Fruit fly (Drosophila melanogaster) whole organism, embryonic: Measurements from ENCODE around the gene Tm1.
A peak's percentile ranks its signal among the peaks of the same experiment; 100 is the strongest.

Experiments used
- Adf1 ChIP-seq: fragments of 200-800 bp; sonication (Bioruptor generic); IDR thresholded peaks from 2 replicates; pipeline ENCODE4 v1.3.6; 2022; ENCODE audit warnings: missing biosample characterization, missing genetic modification characterization
- Asciz ChIP-seq: fragments of 200-800 bp; sonication (Bioruptor generic); optimal IDR thresholded peaks from 2 replicates; lab custom pipeline; 2017; ENCODE audit warnings: missing biosample characterization, mild to moderate bottlenecking, missing genetic modification characterization, missing genetic modification reagents
- Bdp1 ChIP-seq: fragments of 200-800 bp; sonication (Bioruptor generic); optimal IDR thresholded peaks from 3 replicates; lab custom pipeline; 2016; ENCODE audit warnings: missing biosample characterization, missing genetic modification characterization
- BtbVII ChIP-seq: fragments of 200-800 bp; sonication (Bioruptor generic); optimal IDR thresholded peaks from 3 replicates; lab custom pipeline; 2017; ENCODE audit warnings: missing biosample characterization, mild to moderate bottlenecking, missing genetic modification characterization
- CG10321 ChIP-seq: fragments of 200-800 bp; sonication (Bioruptor generic); IDR thresholded peaks from 2 replicates; pipeline ENCODE4 v1.3.6; 2022; ENCODE audit warnings: missing biosample characterization, missing genetic modification characterization
- CG10366 ChIP-seq: fragments of 200-800 bp; sonication (Bioruptor generic); IDR thresholded peaks from 2 replicates; pipeline ENCODE4 v1.3.6; 2022; ENCODE audit warnings: missing biosample characterization, missing genetic modification characterization
- CG10979 ChIP-seq: fragments of 200-800 bp; sonication (Bioruptor generic); optimal IDR thresholded peaks from 2 replicates; lab custom pipeline; 2018; ENCODE audit warnings: missing biosample characterization, mild to moderate bottlenecking, missing genetic modification characterization, moderate library complexity
- CG11247 ChIP-seq: fragments of 200-800 bp; sonication (Bioruptor generic); IDR thresholded peaks from 2 replicates; pipeline ENCODE4 v1.3.6; 2022; ENCODE audit warnings: missing biosample characterization, missing genetic modification characterization
- CG11398 ChIP-seq: fragments of 200-800 bp; sonication (Bioruptor generic); optimal IDR thresholded peaks from 2 replicates; lab custom pipeline; 2016; ENCODE audit warnings: missing biosample characterization, missing genetic modification characterization
- CG11723 ChIP-seq: fragments of 200-800 bp; sonication (Bioruptor generic); optimal IDR thresholded peaks from 2 replicates; lab custom pipeline; 2017; ENCODE audit warnings: missing biosample characterization, mild to moderate bottlenecking, missing genetic modification characterization
- CG12744 ChIP-seq: fragments of 200-800 bp; sonication (Bioruptor generic); optimal IDR thresholded peaks from 2 replicates; lab custom pipeline; 2016; ENCODE audit warnings: missing biosample characterization, missing genetic modification characterization
- CG12769 ChIP-seq: fragments of 200-800 bp; sonication (Bioruptor generic); optimal IDR thresholded peaks from 2 replicates; lab custom pipeline; 2019; ENCODE audit warnings: missing biosample characterization, mild to moderate bottlenecking, missing genetic modification characterization, moderate library complexity
- CG13123 ChIP-seq: fragments of 200-800 bp; sonication (Bioruptor generic); optimal IDR thresholded peaks from 2 replicates; lab custom pipeline; 2016; ENCODE audit warnings: missing biosample characterization, missing genetic modification characterization
- CG17829 ChIP-seq: fragments of 200-800 bp; optimal IDR thresholded peaks from 2 replicates; lab custom pipeline; 2019; ENCODE audit warnings: missing biosample characterization, mild to moderate bottlenecking, missing genetic modification characterization, moderate library complexity
- CG1832 ChIP-seq: fragments of 200-800 bp; sonication (Bioruptor generic); optimal IDR thresholded peaks from 2 replicates; lab custom pipeline; 2017; ENCODE audit warnings: missing biosample characterization, mild to moderate bottlenecking, missing genetic modification characterization, inconsistent platforms
- CG2202 ChIP-seq: fragments of 200-800 bp; sonication (Bioruptor generic); optimal IDR thresholded peaks from 2 replicates; lab custom pipeline; 2018; ENCODE audit warnings: missing biosample characterization, mild to moderate bottlenecking, missing genetic modification characterization
- CG2678 ChIP-seq: fragments of 200-800 bp; sonication (Bioruptor generic); optimal IDR thresholded peaks from 3 replicates; lab custom pipeline; 2019; ENCODE audit warnings: missing biosample characterization, mild to moderate bottlenecking, missing genetic modification characterization, moderate library complexity
- CG34376 ChIP-seq: fragments of 200-800 bp; sonication (Bioruptor generic); optimal IDR thresholded peaks from 2 replicates; lab custom pipeline; 2018; ENCODE audit warnings: missing biosample characterization, mild to moderate bottlenecking, missing genetic modification characterization
- CG43689 ChIP-seq: fragments of 200-800 bp; sonication (Bioruptor generic); IDR thresholded peaks from 2 replicates; pipeline ENCODE4 v1.3.6; 2022; ENCODE audit warnings: missing biosample characterization, missing genetic modification characterization
- CG4707 ChIP-seq: fragments of 200-800 bp; sonication (Bioruptor generic); optimal IDR thresholded peaks from 2 replicates; lab custom pipeline; 2018; ENCODE audit warnings: missing biosample characterization, mild to moderate bottlenecking, missing genetic modification characterization, moderate library complexity
- CG5180 ChIP-seq: fragments of 200-800 bp; sonication (Bioruptor generic); optimal IDR thresholded peaks from 3 replicates; lab custom pipeline; 2017; ENCODE audit warnings: missing biosample characterization, missing genetic modification characterization, mild to moderate bottlenecking, moderate library complexity, missing genetic modification reagents
- CG6175 ChIP-seq: fragments of 200-800 bp; sonication (Bioruptor generic); IDR thresholded peaks from 3 replicates; pipeline ENCODE4 v1.3.6; 2022; ENCODE audit warnings: missing biosample characterization, missing genetic modification characterization
- CG6254 ChIP-seq: fragments of 200-800 bp; sonication (Bioruptor generic); optimal IDR thresholded peaks from 3 replicates; lab custom pipeline; 2017; ENCODE audit warnings: mild to moderate bottlenecking, missing biosample characterization, missing genetic modification reagents, missing genetic modification characterization
- CG6791 ChIP-seq: fragments of 200-800 bp; sonication (Bioruptor generic); IDR thresholded peaks from 3 replicates; pipeline ENCODE4 v1.3.6; 2022; ENCODE audit warnings: missing biosample characterization, missing genetic modification characterization; ENCODE audit not compliant: partially characterized antibody
- CG8089 ChIP-seq: fragments of 200-800 bp; sonication (Bioruptor generic); optimal IDR thresholded peaks from 3 replicates; lab custom pipeline; 2016; ENCODE audit warnings: missing biosample characterization, missing genetic modification characterization
- CG8765 ChIP-seq: fragments of 200-800 bp; sonication (Bioruptor generic); IDR thresholded peaks from 2 replicates; pipeline ENCODE4 v1.3.6; 2022; ENCODE audit warnings: missing biosample characterization, missing genetic modification characterization
- Dbx ChIP-seq: fragments of 200-800 bp; sonication (Bioruptor generic); IDR thresholded peaks from 3 replicates; pipeline ENCODE4 v1.3.6; 2022; ENCODE audit warnings: missing biosample characterization, missing genetic modification characterization
- Dek ChIP-seq: fragments of 200-800 bp; sonication (Bioruptor generic); optimal IDR thresholded peaks from 3 replicates; lab custom pipeline; 2019; ENCODE audit warnings: missing biosample characterization, mild to moderate bottlenecking, missing genetic modification characterization, moderate library complexity
- Fer1 ChIP-seq: fragments of 200-800 bp; sonication (Bioruptor generic); optimal IDR thresholded peaks from 2 replicates; lab custom pipeline; 2017; ENCODE audit warnings: missing biosample characterization, mild to moderate bottlenecking, missing genetic modification characterization
- Hr39 ChIP-seq: fragments of >200 bp; optimal IDR thresholded peaks from 2 replicates; lab custom pipeline; 2017
- Hr78 ChIP-seq, 2 experiments: fragments of 200-800 bp in 1 of 2; fragments of >200 bp in 1 of 2; sonication (Bioruptor generic) in 1 of 2; optimal IDR thresholded peaks; 2 replicates each; lab custom pipeline; 2017 to 2019; ENCODE audit warnings: missing biosample characterization in 2 of 2, missing genetic modification characterization in 2 of 2, mild to moderate bottlenecking in 1 of 2, moderate library complexity in 1 of 2
- Hsf ChIP-seq: fragments of 200-800 bp; sonication (Bioruptor generic); optimal IDR thresholded peaks from 3 replicates; lab custom pipeline; 2016; ENCODE audit warnings: missing biosample characterization, missing genetic modification characterization
- Mad ChIP-seq: fragments of 200-800 bp; sonication (Bioruptor generic); optimal IDR thresholded peaks from 2 replicates; lab custom pipeline; 2016; ENCODE audit warnings: missing biosample characterization, missing genetic modification characterization
- Myb ChIP-seq: fragments of 200-800 bp; sonication (Bioruptor generic); optimal IDR thresholded peaks from 2 replicates; lab custom pipeline; 2016; ENCODE audit warnings: missing biosample characterization, missing genetic modification characterization
- Ptx1 ChIP-seq: fragments of 200-800 bp; sonication (Bioruptor generic); IDR thresholded peaks from 2 replicates; pipeline ENCODE4 v1.3.6; 2022; ENCODE audit warnings: missing biosample characterization, missing genetic modification characterization
- Ravus ChIP-seq: fragments of 200-800 bp; sonication (Bioruptor generic); IDR thresholded peaks from 2 replicates; pipeline ENCODE4 v1.3.6; 2022; ENCODE audit warnings: missing biosample characterization, missing genetic modification characterization
- Sry-δ ChIP-seq: fragments of 200-800 bp; sonication (Bioruptor generic); optimal IDR thresholded peaks from 2 replicates; lab custom pipeline; 2016; ENCODE audit warnings: missing biosample characterization, missing genetic modification characterization
- Trl ChIP-seq, 3 experiments: fragments of >200 bp in 2 of 3; fragments of 200-800 bp in 1 of 3; sonication (Bioruptor generic) in 1 of 3; optimal IDR thresholded peaks; 2 replicates in 1 of 3; 3 replicates in 2 of 3; lab custom pipeline; 2016 to 2017; ENCODE audit warnings: missing biosample characterization in 1 of 3, missing genetic modification characterization in 1 of 3
- ab ChIP-seq: fragments of 200-800 bp; sonication (Bioruptor generic); optimal IDR thresholded peaks from 2 replicates; lab custom pipeline; 2016; ENCODE audit warnings: missing biosample characterization, missing genetic modification characterization
- al ChIP-seq: fragments of 200-800 bp; sonication (Bioruptor generic); IDR thresholded peaks from 2 replicates; pipeline ENCODE4 v1.3.6; 2022; ENCODE audit warnings: missing biosample characterization, missing genetic modification characterization
- ara ChIP-seq: fragments of 200-800 bp; sonication (Bioruptor generic); IDR thresholded peaks from 2 replicates; pipeline ENCODE4 v1.3.6; 2022; ENCODE audit warnings: missing biosample characterization, missing genetic modification characterization
- gce ChIP-seq: fragments of 200-800 bp; sonication (Bioruptor generic); IDR thresholded peaks from 3 replicates; pipeline ENCODE4 v1.3.6; 2022; ENCODE audit warnings: missing biosample characterization, missing genetic modification characterization
- hb ChIP-seq: fragments of 200-800 bp; sonication (Bioruptor generic); IDR thresholded peaks from 3 replicates; pipeline ENCODE4 v1.3.6; 2022; ENCODE audit warnings: missing biosample characterization, missing genetic modification characterization; ENCODE audit not compliant: partially characterized antibody
- hbn ChIP-seq: fragments of 200-800 bp; sonication (Bioruptor generic); IDR thresholded peaks from 2 replicates; pipeline ENCODE4 v1.3.6; 2022; ENCODE audit warnings: missing biosample characterization, missing genetic modification characterization; ENCODE audit not compliant: partially characterized antibody
- inv ChIP-seq: fragments of 200-800 bp; sonication (Bioruptor generic); IDR thresholded peaks from 2 replicates; pipeline ENCODE4 v1.3.6; 2022; ENCODE audit warnings: missing biosample characterization, missing genetic modification characterization; ENCODE audit not compliant: partially characterized antibody
- pum ChIP-seq: fragments of 200-800 bp; sonication (Bioruptor generic); optimal IDR thresholded peaks from 2 replicates; lab custom pipeline; 2016; ENCODE audit warnings: missing biosample characterization, missing genetic modification characterization
- run ChIP-seq: fragments of 200-800 bp; sonication (Bioruptor generic); optimal IDR thresholded peaks from 3 replicates; lab custom pipeline; 2018; ENCODE audit warnings: missing biosample characterization, mild to moderate bottlenecking, missing genetic modification characterization
- sim ChIP-seq: fragments of 200-800 bp; sonication (Bioruptor generic); IDR thresholded peaks from 2 replicates; pipeline ENCODE4 v1.3.6; 2022; ENCODE audit warnings: missing biosample characterization, missing genetic modification characterization
- tgo ChIP-seq: fragments of 200-800 bp; sonication (Bioruptor generic); IDR thresholded peaks from 3 replicates; pipeline ENCODE4 v1.3.6; 2022; ENCODE audit warnings: missing biosample characterization, missing genetic modification characterization
- tin ChIP-seq: fragments of 200-800 bp; sonication (Bioruptor generic); optimal IDR thresholded peaks from 3 replicates; lab custom pipeline; 2016; ENCODE audit warnings: missing biosample characterization, missing genetic modification characterization
- zfh1 ChIP-seq: fragments of 200-800 bp; sonication (Bioruptor generic); IDR thresholded peaks from 3 replicates; pipeline ENCODE4 v1.3.6; 2022; ENCODE audit warnings: missing biosample characterization, missing genetic modification characterization

Gene Tm1

dm6 chr3R:15265406-15266040 is 12.5 kb upstream of the Tm1 start, which contains the start of gene ATPsynO:
TSS of gene ATPsynO (plus strand) at chr3R:15265591.
- TF ChIP-seq ara (GFP tag; lab: Robert Waterston, UW) (no peak), CG6254 (GFP tag; lab: Kevin White, UChicago) (no peak), run (tag; lab: Kevin White, UChicago) (no peak), Sry-δ (GFP tag; lab: Kevin White, UChicago) (peak; percentile 64), Fer1 (GFP tag; lab: Kevin White, UChicago) (peak; percentile 27), CG6791 (GFP tag; lab: Robert Waterston, UW) (no peak), CG10979 (peak; percentile 0), sim (GFP tag; lab: Robert Waterston, UW) (no peak), Bdp1 (GFP tag; lab: Kevin White, UChicago) (no peak), CG34376 (peak; percentile 2), CG8765 (GFP tag; lab: Robert Waterston, UW) (no peak), Mad (GFP tag; lab: Kevin White, UChicago) (no peak), al (GFP tag; lab: Robert Waterston, UW) (no peak), CG2202 (tag; lab: Kevin White, UChicago) (peak; percentile 14), CG11247 (GFP tag; lab: Robert Waterston, UW) (no peak), BtbVII (no peak), Hr78 (GFP tag; optimal IDR thresholded peaks at IDR 0.05; lab: Kevin White, UChicago) (no peak), CG2678 (tag; lab: Kevin White, UChicago) (no peak), CG10321 (GFP tag; lab: Robert Waterston, UW) (no peak), pum (no peak), CG4707 (GFP tag; lab: Kevin White, UChicago) (no peak), CG11398 (GFP tag; lab: Kevin White, UChicago) (no peak), tin (GFP tag; lab: Kevin White, UChicago) (peak; percentile 11), Adf1 (GFP tag; lab: Robert Waterston, UW) (no peak), CG1832 (GFP tag; lab: Kevin White, UChicago) (no peak), CG13123 (no peak), Ptx1 (no peak), CG43689 (GFP tag; lab: Robert Waterston, UW) (no peak), hb (GFP tag; lab: Robert Waterston, UW) (no peak), Dek (tag; lab: Kevin White, UChicago) (no peak), CG17829 (peak; percentile 69), CG12769 (tag; lab: Kevin White, UChicago) (no peak), CG12744 (GFP tag; lab: Kevin White, UChicago) (no peak), CG8089 (GFP tag; lab: Kevin White, UChicago) (no peak), Myb (GFP tag; lab: Kevin White, UChicago) (peak; percentile 51), CG11723 (GFP tag; lab: Kevin White, UChicago) (no peak), Dbx (GFP tag; lab: Robert Waterston, UW) (no peak), hbn (GFP tag; lab: Robert Waterston, UW) (no peak), Asciz (GFP tag; lab: Kevin White, UChicago) (no peak), ab (GFP tag; lab: Kevin White, UChicago) (no peak), Trl (optimal IDR thresholded peaks at IDR 0.05; lab: Kevin White, UChicago) (no peak), Trl (GFP tag; optimal IDR thresholded peaks at IDR 0.05; lab: Kevin White, UChicago) (no peak), gce (no peak), Ravus (no peak), Hsf (GFP tag; lab: Kevin White, UChicago) (peak; percentile 14), inv (GFP tag; lab: Robert Waterston, UW) (no peak), zfh1 (GFP tag; lab: Robert Waterston, UW) (no peak), CG10366 (GFP tag; lab: Robert Waterston, UW) (no peak), CG6175 (GFP tag; lab: Robert Waterston, UW) (no peak), CG5180 (GFP tag; lab: Kevin White, UChicago) (no peak), Hr39 (lab: Kevin White, UChicago) (no peak), tgo (GFP tag; lab: Robert Waterston, UW) (no peak)
